Worm (Caenorhabditis elegans): ENCODE data around the gene srh-113.

DNA sequence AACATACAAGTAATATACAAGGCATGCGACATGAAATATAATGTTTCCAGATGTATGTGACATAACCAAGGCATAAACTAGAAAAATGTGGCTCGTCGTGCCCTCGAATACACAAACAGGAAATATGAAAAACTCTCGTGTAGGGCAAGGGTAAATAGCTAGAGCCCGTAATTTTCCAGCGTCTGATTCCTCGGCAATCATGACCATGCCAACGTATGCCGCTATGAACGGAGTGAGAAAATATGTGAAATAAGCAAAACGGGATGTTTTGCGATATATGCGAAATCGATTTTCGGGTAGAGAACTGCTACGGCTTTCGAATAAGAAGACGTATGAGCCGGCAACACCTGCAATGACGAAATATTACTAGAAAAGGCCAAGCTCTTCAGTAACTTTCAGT is 12.5 kb downstream of the srh-113 start, which contains the start of gene scl-25:
- TF ChIP-seq pes-1 (GFP tag; IDR thresholded peaks at IDR 0.05) (no peak), flt-1 (GFP tag; IDR thresholded peaks at IDR 0.05) (no peak), ama-1 (optimal IDR thresholded peaks at IDR 0.05) (no peak), hmbx-1 (tag; optimal IDR thresholded peaks at IDR 0.05) (no peak), B0310.2 (tag; optimal IDR thresholded peaks at IDR 0.05) (no peak), ceh-36 (tag; optimal IDR thresholded peaks at IDR 0.05) (no peak), ceh-13 (GFP tag; optimal IDR thresholded peaks at IDR 0.05) (no peak)

All from whole organism, early embryonic.